Fruit fly (Drosophila melanogaster) whole organism, pupa: ENCODE data around the gene a10.

Source experiments
- CG10348 ChIP-seq: fragments of 200-800 bp; sonication (Bioruptor generic); IDR thresholded peaks from 2 replicates; pipeline ENCODE4 v1.3.6; 2022; ENCODE audit warnings: missing biosample characterization, missing genetic modification characterization
- CG12605 ChIP-seq: fragments of 200-800 bp; sonication (Bioruptor generic); IDR thresholded peaks from 2 replicates; pipeline ENCODE4 v1.3.6; 2022; ENCODE audit warnings: missing biosample characterization, missing genetic modification characterization
- CG13204 ChIP-seq: fragments of 200-800 bp; sonication (Bioruptor generic); optimal IDR thresholded peaks from 2 replicates; lab custom pipeline; 2018; ENCODE audit warnings: missing biosample characterization, mild to moderate bottlenecking, missing genetic modification characterization, moderate library complexity
- CG14655 ChIP-seq: fragments of 200-800 bp; sonication (Bioruptor generic); optimal IDR thresholded peaks from 3 replicates; lab custom pipeline; 2017; ENCODE audit warnings: mild to moderate bottlenecking, missing biosample characterization, missing genetic modification reagents, missing genetic modification characterization
- CG15710 ChIP-seq: fragments of 200-800 bp; sonication (Bioruptor generic); optimal IDR thresholded peaks from 2 replicates; lab custom pipeline; 2018; ENCODE audit warnings: missing biosample characterization, mild to moderate bottlenecking, missing genetic modification characterization, moderate library complexity
- CG17806 ChIP-seq: fragments of 200-800 bp; sonication (Bioruptor generic); optimal IDR thresholded peaks from 2 replicates; lab custom pipeline; 2018; ENCODE audit warnings: missing biosample characterization, mild to moderate bottlenecking, missing genetic modification characterization, moderate library complexity
- CG32121 ChIP-seq: fragments of 200-800 bp; sonication (Bioruptor generic); IDR thresholded peaks from 2 replicates; pipeline ENCODE4 v1.3.6; 2022; ENCODE audit warnings: missing biosample characterization, missing genetic modification characterization
- CG34367 ChIP-seq: fragments of 200-800 bp; sonication (Bioruptor generic); optimal IDR thresholded peaks from 2 replicates; lab custom pipeline; 2018; ENCODE audit warnings: missing biosample characterization, mild to moderate bottlenecking, missing genetic modification characterization
- CG4496 ChIP-seq: fragments of 200-800 bp; sonication (Bioruptor generic); IDR thresholded peaks from 3 replicates; pipeline ENCODE4 v1.3.6; 2022; ENCODE audit warnings: missing biosample characterization, missing genetic modification characterization
- CG8159 ChIP-seq: fragments of 200-800 bp; sonication (Bioruptor generic); optimal IDR thresholded peaks from 3 replicates; lab custom pipeline; 2018; ENCODE audit warnings: missing biosample characterization, mild to moderate bottlenecking, missing genetic modification characterization, moderate library complexity
- CG8301 ChIP-seq: fragments of 200-800 bp; sonication (Bioruptor generic); optimal IDR thresholded peaks from 2 replicates; lab custom pipeline; 2018; ENCODE audit warnings: missing biosample characterization, mild to moderate bottlenecking, missing genetic modification characterization
- CG9948 ChIP-seq: fragments of 200-800 bp; sonication (Bioruptor generic); optimal IDR thresholded peaks from 2 replicates; lab custom pipeline; 2018; ENCODE audit warnings: missing biosample characterization, mild to moderate bottlenecking, missing genetic modification characterization, moderate library complexity
- EcR ChIP-seq: fragments of 200-800 bp; sonication (Bioruptor generic); optimal IDR thresholded peaks from 3 replicates; lab custom pipeline; 2019; ENCODE audit warnings: missing biosample characterization, missing genetic modification characterization, mild to moderate bottlenecking, moderate library complexity, missing genetic modification reagents
- Ets98B ChIP-seq: fragments of 200-800 bp; sonication (Bioruptor generic); IDR thresholded peaks from 2 replicates; pipeline ENCODE4 v1.3.6; 2022; ENCODE audit warnings: missing biosample characterization, missing genetic modification characterization
- Pif1A ChIP-seq: fragments of 200-800 bp; sonication (Bioruptor generic); optimal IDR thresholded peaks from 3 replicates; lab custom pipeline; 2016; ENCODE audit warnings: missing biosample characterization, missing genetic modification characterization
- Pif1B ChIP-seq: fragments of 200-800 bp; sonication (Bioruptor generic); optimal IDR thresholded peaks from 3 replicates; lab custom pipeline; 2016; ENCODE audit warnings: missing biosample characterization, missing genetic modification characterization
- Snoo ChIP-seq: fragments of 200-800 bp; sonication (Bioruptor generic); optimal IDR thresholded peaks from 3 replicates; lab custom pipeline; 2017; ENCODE audit warnings: missing biosample characterization, mild to moderate bottlenecking, missing genetic modification characterization, inconsistent platforms
- fd96Ca ChIP-seq: fragments of 200-800 bp; sonication (Bioruptor generic); IDR thresholded peaks from 3 replicates; pipeline ENCODE4 v1.3.6; 2022; ENCODE audit warnings: missing biosample characterization, missing genetic modification characterization
- gl ChIP-seq: fragments of 200-800 bp; sonication (Bioruptor generic); optimal IDR thresholded peaks from 2 replicates; lab custom pipeline; 2018; ENCODE audit warnings: missing biosample characterization, mild to moderate bottlenecking, missing genetic modification characterization

a10 gene

dm6 chr3L:17023641-17024040 lies at the start of gene a10:
a10 (minus strand) TSS chr3L:17023741.
- TF ChIP-seq CG9948 (tag; lab: Kevin White, UChicago): no peak

dm6 chr3L:17055467-17055877 lies 31.9 kb upstream of the a10 start, which contains the start of gene CG7724:
CG7724 (plus strand) TSS chr3L:17055613.
- TF ChIP-seq CG14655 (GFP tag; lab: Kevin White, UChicago) (no peak), Snoo (no peak)

dm6 chr3L:17053932-17054331 lies 30.4 kb upstream of the a10 start:
- TF ChIP-seq fd96Ca (no peak), CG15710 (tag; lab: Kevin White, UChicago) (no peak), CG32121 (peak; percentile 65; the same call in 1 of the 2 replicates)
- TF ChIP-seq, all 21 proteins: peak for 1

- TF ChIP-seq CG8159 (tag; lab: Kevin White, UChicago) (peak; percentile 1), CG15710 (tag; lab: Kevin White, UChicago) (no peak), gl (peak; percentile 22), CG14655 (GFP tag; lab: Kevin White, UChicago) (no peak), fd96Ca (no peak), CG34367 (no peak), EcR (GFP tag; lab: Kevin White, UChicago) (peak; percentile 37)
These were observed 28.9 kb upstream of the a10 start for dm6 chr3L:17052388-17052905.

dm6 chr3L:17051472-17051871 lies 27.9 kb upstream of the a10 start:
- TF ChIP-seq Pif1B (GFP tag; lab: Kevin White, UChicago) (no peak), CG8301 (tag; lab: Kevin White, UChicago) (no peak), Pif1A (GFP tag; lab: Kevin White, UChicago) (no peak), Ets98B (GFP tag; lab: Robert Waterston, UW) (no peak; the same call in 1 of the 2 replicates), CG9948 (tag; lab: Kevin White, UChicago) (no peak), fd96Ca (no peak), EcR (GFP tag; lab: Kevin White, UChicago) (no peak), CG12605 (GFP tag; lab: Robert Waterston, UW) (no peak), CG10348 (GFP tag; lab: Robert Waterston, UW) (no peak), CG8159 (tag; lab: Kevin White, UChicago) (no peak)
- TF ChIP-seq, all 21 proteins: peak for 0

dm6 chr3L:17050661-17051452 lies 27.3 kb upstream of the a10 start:
- TF ChIP-seq CG14655 (GFP tag; lab: Kevin White, UChicago) (no peak), CG12605 (GFP tag; lab: Robert Waterston, UW) (no peak), CG4496 (GFP tag; lab: Robert Waterston, UW) (no peak), CG8159 (tag; lab: Kevin White, UChicago) (no peak), CG10348 (GFP tag; lab: Robert Waterston, UW) (no peak), EcR (GFP tag; lab: Kevin White, UChicago) (no peak), Ets98B (GFP tag; lab: Robert Waterston, UW) (0 out of 2 replicates have a peak, but pooled peaks have one; percentile 6), fd96Ca (no peak), Pif1A (GFP tag; lab: Kevin White, UChicago) (no peak)

- TF ChIP-seq CG9948 (tag; lab: Kevin White, UChicago) (no peak), CG13204 (GFP tag; lab: Kevin White, UChicago) (no peak), CG32121 (no peak), Ets98B (GFP tag; lab: Robert Waterston, UW) (no peak), CG34367 (no peak), CG14655 (GFP tag; lab: Kevin White, UChicago) (no peak), CG17806 (no peak), CG8159 (tag; lab: Kevin White, UChicago) (no peak), CG15710 (tag; lab: Kevin White, UChicago) (no peak), CG4496 (GFP tag; lab: Robert Waterston, UW) (no peak), CG10348 (GFP tag; lab: Robert Waterston, UW) (no peak)
These were observed 26.4 kb upstream of the a10 start for dm6 chr3L:17049912-17050345.

- no peak for TF ChIP-seq CG8301 (tag; lab: Kevin White, UChicago)
- TF ChIP-seq CG4496 (GFP tag; lab: Robert Waterston, UW): no peak
- TF ChIP-seq, all 21 proteins: peak for 0
These were observed 25.8 kb upstream of the a10 start, which contains the start of gene rogdi for dm6 chr3L:17049314-17049713. rogdi (plus strand) TSS chr3L:17049512.
